Worm (Caenorhabditis elegans): ENCODE results near the gene C15F1.5.

DNA sequence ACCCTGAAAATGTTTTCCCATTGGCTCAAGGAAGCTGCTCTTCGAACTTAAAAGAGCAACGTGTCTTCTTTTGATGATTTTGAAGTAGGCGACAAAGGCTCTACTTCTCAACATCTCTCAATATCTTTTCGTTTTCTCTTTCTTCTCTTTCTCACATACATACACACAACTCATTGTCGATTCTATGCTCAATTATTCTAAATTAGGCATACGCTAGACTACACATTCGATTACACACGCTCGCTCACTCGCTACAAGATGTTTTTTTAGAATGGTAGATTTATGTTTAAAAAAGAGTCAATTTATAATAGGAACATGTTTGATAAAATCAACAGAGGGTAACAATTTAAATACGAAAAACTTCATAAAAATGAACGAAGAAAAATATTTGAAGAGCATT, 28.9 kb downstream of the C15F1.5 start:
- TF ChIP-seq nhr-237 (tag; optimal IDR thresholded peaks at IDR 0.05) (no peak), ceh-16 (tag; optimal IDR thresholded peaks at IDR 0.05) (no peak), skn-1 (tag; optimal IDR thresholded peaks at IDR 0.05) (no peak), ZK546.5 (tag; optimal IDR thresholded peaks at IDR 0.05) (no peak), mab-5 (tag; optimal IDR thresholded peaks at IDR 0.05) (no peak), unc-62 (GFP tag; optimal IDR thresholded peaks at IDR 0.05) (no peak), lin-13 (GFP tag; optimal IDR thresholded peaks at IDR 0.05) (no peak), zag-1 (tag; optimal IDR thresholded peaks at IDR 0.05) (peak; percentile 10)
